Fruit fly (Drosophila melanogaster) whole organism, embryonic: ENCODE measurements around the gene CG34126.
A peak's percentile ranks its signal among the peaks of the same experiment; 100 is the strongest.

Experiments
- Awh ChIP-seq: fragments of 200-800 bp; sonication (Bioruptor generic); IDR thresholded peaks from 2 replicates; pipeline ENCODE4, ENCODE4 v1.3.6; 2022; ENCODE audit warnings: missing biosample characterization, missing genetic modification characterization
- B-H2 ChIP-seq: fragments of 200-800 bp; sonication (Bioruptor generic); optimal IDR thresholded peaks from 2 replicates; lab custom pipeline; 2018; ENCODE audit warnings: missing biosample characterization, mild to moderate bottlenecking, missing genetic modification characterization
- CG10543 ChIP-seq: fragments of 200-800 bp; sonication (Bioruptor generic); optimal IDR thresholded peaks from 3 replicates; lab custom pipeline; 2017; ENCODE audit warnings: missing biosample characterization, mild to moderate bottlenecking, missing genetic modification characterization, moderate library complexity
- CG10979 ChIP-seq: fragments of 200-800 bp; sonication (Bioruptor generic); optimal IDR thresholded peaks from 2 replicates; lab custom pipeline; 2018; ENCODE audit warnings: missing biosample characterization, mild to moderate bottlenecking, missing genetic modification characterization, moderate library complexity
- CG12236 ChIP-seq: fragments of 200-800 bp; sonication (Bioruptor generic); optimal IDR thresholded peaks from 2 replicates; lab custom pipeline; 2016; ENCODE audit warnings: missing biosample characterization, missing genetic modification characterization
- CG13624 ChIP-seq: fragments of 200-800 bp; sonication (Bioruptor generic); optimal IDR thresholded peaks from 2 replicates; lab custom pipeline; 2016; ENCODE audit warnings: missing biosample characterization, missing genetic modification characterization
- CG14014 ChIP-seq: fragments of 200-800 bp; sonication (Bioruptor generic); IDR thresholded peaks from 2 replicates; pipeline ENCODE4 v1.3.6; 2022; ENCODE audit warnings: missing biosample characterization, missing genetic modification characterization
- CG1529 ChIP-seq: fragments of 200-800 bp; sonication (Bioruptor generic); optimal IDR thresholded peaks from 3 replicates; lab custom pipeline; 2018; ENCODE audit warnings: missing biosample characterization, missing genetic modification characterization
- CG17385 ChIP-seq: fragments of 200-800 bp; sonication (Bioruptor generic); optimal IDR thresholded peaks from 3 replicates; lab custom pipeline; 2018; ENCODE audit warnings: missing biosample characterization, mild to moderate bottlenecking, missing genetic modification characterization
- CG18619 ChIP-seq: fragments of 200-800 bp; sonication (Bioruptor generic); optimal IDR thresholded peaks from 3 replicates; lab custom pipeline; 2017; ENCODE audit warnings: missing biosample characterization, mild to moderate bottlenecking, missing genetic modification characterization
- CG2678 ChIP-seq: fragments of 200-800 bp; sonication (Bioruptor generic); optimal IDR thresholded peaks from 3 replicates; lab custom pipeline; 2019; ENCODE audit warnings: missing biosample characterization, mild to moderate bottlenecking, missing genetic modification characterization, moderate library complexity
- CG2712 ChIP-seq: fragments of 200-800 bp; optimal IDR thresholded peaks from 3 replicates; lab custom pipeline; 2019; ENCODE audit warnings: missing biosample characterization, mild to moderate bottlenecking, missing genetic modification characterization, moderate library complexity
- CG3163 ChIP-seq: fragments of 200-800 bp; sonication (Bioruptor generic); optimal IDR thresholded peaks from 3 replicates; lab custom pipeline; 2016; ENCODE audit warnings: missing biosample characterization, missing genetic modification characterization
- CG32772 ChIP-seq: fragments of 200-800 bp; sonication (Bioruptor generic); IDR thresholded peaks from 2 replicates; pipeline ENCODE4 v1.3.6; 2022; ENCODE audit warnings: missing biosample characterization, missing genetic modification characterization
- CG4854 ChIP-seq: fragments of 200-800 bp; sonication (Bioruptor generic); optimal IDR thresholded peaks from 2 replicates; lab custom pipeline; 2016; ENCODE audit warnings: missing biosample characterization, missing genetic modification characterization, inconsistent platforms
- CG6765 ChIP-seq: fragments of 200-800 bp; sonication (Bioruptor generic); optimal IDR thresholded peaks from 3 replicates; lab custom pipeline; 2017; ENCODE audit warnings: missing biosample characterization, mild to moderate bottlenecking, missing genetic modification characterization
- CG8290 ChIP-seq, 3 experiments: fragments of 200-800 bp; sonication (Bioruptor generic); optimal IDR thresholded peaks; 2 replicates each; lab custom pipeline; 2016 to 2019; ENCODE audit warnings: missing biosample characterization in 3 of 3, missing genetic modification characterization in 3 of 3, mild to moderate bottlenecking in 2 of 3, moderate library complexity in 1 of 3
- CG9215 ChIP-seq: fragments of 200-800 bp; sonication (Bioruptor generic); IDR thresholded peaks from 2 replicates; pipeline ENCODE4 v1.3.6; 2022; ENCODE audit warnings: missing biosample characterization, missing genetic modification characterization
- Dek ChIP-seq: fragments of 200-800 bp; sonication (Bioruptor generic); optimal IDR thresholded peaks from 3 replicates; lab custom pipeline; 2019; ENCODE audit warnings: missing biosample characterization, mild to moderate bottlenecking, missing genetic modification characterization, moderate library complexity
- Dip3 ChIP-seq: fragments of 200-800 bp; sonication (Bioruptor generic); optimal IDR thresholded peaks from 3 replicates; lab custom pipeline; 2016; ENCODE audit warnings: missing biosample characterization, missing genetic modification characterization
- Doc3 ChIP-seq: fragments of 200-800 bp; sonication (Bioruptor generic); IDR thresholded peaks from 3 replicates; pipeline ENCODE4 v1.3.6; 2022; ENCODE audit warnings: missing biosample characterization, missing genetic modification characterization; ENCODE audit not compliant: partially characterized antibody
- Drgx ChIP-seq: fragments of 200-800 bp; sonication (Bioruptor generic); IDR thresholded peaks from 2 replicates; pipeline ENCODE4 v1.3.6; 2022; ENCODE audit warnings: missing biosample characterization, missing genetic modification characterization
- Fer3 ChIP-seq: fragments of 200-800 bp; sonication (Bioruptor generic); optimal IDR thresholded peaks from 2 replicates; lab custom pipeline; 2018; ENCODE audit warnings: missing biosample characterization, mild to moderate bottlenecking, missing genetic modification characterization, moderate library complexity
- HHEX ChIP-seq: fragments of 200-800 bp; sonication (Bioruptor generic); optimal IDR thresholded peaks from 3 replicates; lab custom pipeline; 2017; ENCODE audit warnings: missing biosample characterization, mild to moderate bottlenecking, missing genetic modification characterization, missing genetic modification reagents
- Hey ChIP-seq: fragments of 200-800 bp; sonication (Bioruptor generic); optimal IDR thresholded peaks from 3 replicates; lab custom pipeline; 2018; ENCODE audit warnings: missing biosample characterization, mild to moderate bottlenecking, missing genetic modification characterization
- Hr51 ChIP-seq, 2 experiments: fragments of 200-800 bp; sonication (Bioruptor generic); optimal IDR thresholded peaks; 2 replicates in 1 of 2; 3 replicates in 1 of 2; lab custom pipeline; 2016 to 2018; ENCODE audit warnings: missing biosample characterization in 2 of 2, missing genetic modification characterization in 2 of 2, mild to moderate bottlenecking in 1 of 2, moderate library complexity in 1 of 2
- Mad ChIP-seq: fragments of 200-800 bp; sonication (Bioruptor generic); optimal IDR thresholded peaks from 2 replicates; lab custom pipeline; 2016; ENCODE audit warnings: missing biosample characterization, missing genetic modification characterization
- Pdp1 ChIP-seq, 2 experiments: fragments of 200-800 bp; sonication (Bioruptor generic); optimal IDR thresholded peaks; 3 replicates each; lab custom pipeline; 2016; ENCODE audit warnings: missing biosample characterization in 2 of 2, missing genetic modification characterization in 2 of 2, mild to moderate bottlenecking in 1 of 2, moderate library complexity in 1 of 2
- Rfx ChIP-seq: fragments of 200-800 bp; sonication (Bioruptor generic); IDR thresholded peaks from 2 replicates; pipeline ENCODE4 v1.3.6; 2022; ENCODE audit warnings: missing biosample characterization, missing genetic modification characterization
- Sox102F ChIP-seq: fragments of 200-800 bp; sonication (Bioruptor generic); optimal IDR thresholded peaks from 2 replicates; lab custom pipeline; 2018; ENCODE audit warnings: missing biosample characterization, mild to moderate bottlenecking, missing genetic modification characterization, moderate library complexity
- Sry-β ChIP-seq: fragments of 200-800 bp; sonication (Bioruptor generic); optimal IDR thresholded peaks from 2 replicates; lab custom pipeline; 2018; ENCODE audit warnings: missing biosample characterization, mild to moderate bottlenecking, missing genetic modification characterization, moderate library complexity
- Ssrp ChIP-seq: fragments of 200-800 bp; sonication (Bioruptor generic); optimal IDR thresholded peaks from 2 replicates; lab custom pipeline; 2018; ENCODE audit warnings: missing biosample characterization, mild to moderate bottlenecking, missing genetic modification characterization, moderate library complexity
- Xrp1 ChIP-seq: fragments of 200-800 bp; sonication (Bioruptor generic); IDR thresholded peaks from 2 replicates; pipeline ENCODE4 v1.3.6; 2022; ENCODE audit warnings: missing biosample characterization, missing genetic modification characterization
- abd-A ChIP-seq: fragments of 200-800 bp; sonication (Bioruptor generic); optimal IDR thresholded peaks from 3 replicates; lab custom pipeline; 2019; ENCODE audit warnings: missing biosample characterization, mild to moderate bottlenecking, missing genetic modification characterization, moderate library complexity
- ac ChIP-seq: fragments of 200-800 bp; sonication (Bioruptor generic); optimal IDR thresholded peaks from 3 replicates; lab custom pipeline; 2017; ENCODE audit warnings: missing biosample characterization, mild to moderate bottlenecking, missing genetic modification characterization
- cad ChIP-seq: fragments of >200 bp; optimal IDR thresholded peaks from 2 replicates; lab custom pipeline; 2017; ENCODE audit warnings: missing biosample characterization, missing genetic modification characterization
- dmrt99B ChIP-seq: fragments of 200-800 bp; sonication (Bioruptor generic); optimal IDR thresholded peaks from 2 replicates; lab custom pipeline; 2018; ENCODE audit warnings: missing biosample characterization, mild to moderate bottlenecking, missing genetic modification characterization, moderate library complexity
- gcm2 ChIP-seq: fragments of 200-800 bp; sonication (Bioruptor generic); optimal IDR thresholded peaks from 2 replicates; lab custom pipeline; 2016; ENCODE audit warnings: missing biosample characterization, missing genetic modification characterization
- gem ChIP-seq: fragments of 200-800 bp; sonication (Bioruptor generic); optimal IDR thresholded peaks from 2 replicates; lab custom pipeline; 2019; ENCODE audit warnings: missing biosample characterization, mild to moderate bottlenecking, missing genetic modification characterization, moderate library complexity
- grau ChIP-seq: fragments of 200-800 bp; optimal IDR thresholded peaks from 3 replicates; lab custom pipeline; 2019; ENCODE audit warnings: missing biosample characterization, mild to moderate bottlenecking, missing genetic modification characterization, moderate library complexity
- lab ChIP-seq: fragments of 200-800 bp; sonication (Bioruptor generic); optimal IDR thresholded peaks from 3 replicates; lab custom pipeline; 2017; ENCODE audit warnings: missing biosample characterization, missing genetic modification characterization, mild to moderate bottlenecking, moderate library complexity, missing genetic modification reagents
- lola ChIP-seq, 3 experiments: fragments of >200 bp in 2 of 3; fragments of 200-800 bp in 1 of 3; sonication (Bioruptor generic) in 1 of 3; optimal IDR thresholded peaks; 2 replicates each; lab custom pipeline; 2017 to 2019; ENCODE audit warnings: missing biosample characterization in 3 of 3, missing genetic modification characterization in 3 of 3, mild to moderate bottlenecking in 1 of 3, moderate library complexity in 1 of 3
- nom ChIP-seq: fragments of 200-800 bp; sonication (Bioruptor generic); optimal IDR thresholded peaks from 2 replicates; lab custom pipeline; 2017; ENCODE audit warnings: missing biosample characterization, missing genetic modification characterization, mild to moderate bottlenecking, moderate library complexity, missing genetic modification reagents
- repo ChIP-seq: fragments of 200-800 bp; sonication (Bioruptor generic); optimal IDR thresholded peaks from 2 replicates; lab custom pipeline; 2016; ENCODE audit warnings: missing biosample characterization, missing genetic modification characterization
- slbo ChIP-seq: fragments of 200-800 bp; sonication (Bioruptor generic); IDR thresholded peaks from 2 replicates; pipeline ENCODE4 v1.3.6; 2022; ENCODE audit warnings: missing biosample characterization, missing genetic modification characterization
- tgo ChIP-seq: fragments of 200-800 bp; sonication (Bioruptor generic); IDR thresholded peaks from 3 replicates; pipeline ENCODE4 v1.3.6; 2022; ENCODE audit warnings: missing biosample characterization, missing genetic modification characterization
- tx ChIP-seq: fragments of 200-800 bp; sonication (Bioruptor generic); optimal IDR thresholded peaks from 2 replicates; lab custom pipeline; 2016; ENCODE audit warnings: missing biosample characterization, missing genetic modification characterization
- z ChIP-seq: fragments of 200-800 bp; sonication (Bioruptor generic); IDR thresholded peaks from 3 replicates; pipeline ENCODE4 v1.3.6; 2022; ENCODE audit warnings: missing biosample characterization, missing genetic modification characterization

CG34126 gene

dm6 chr2L:5009306-5010030 is 28.1 kb downstream of the CG34126 start, which contains the start of gene Rtnl1 (continued):
- TF ChIP-seq CG1529 (GFP tag; lab: Kevin White, UChicago) (no peak), Dek (tag; lab: Kevin White, UChicago) (peak; percentile 57), Drgx (GFP tag; lab: Robert Waterston, UW) (no peak), Mad (GFP tag; lab: Kevin White, UChicago) (peak; percentile 35), CG4854 (GFP tag; lab: Kevin White, UChicago) (peak; percentile 2), lab (GFP tag; lab: Kevin White, UChicago) (no peak), Fer3 (tag; lab: Kevin White, UChicago) (no peak), Sry-β (peak; percentile 81), gcm2 (peak; percentile 37), HHEX (GFP tag; lab: Kevin White, UChicago) (no peak), Dip3 (peak; percentile 11), CG14014 (GFP tag; lab: Robert Waterston, UW) (no peak), CG9215 (GFP tag; lab: Robert Waterston, UW) (no peak), tgo (GFP tag; lab: Robert Waterston, UW) (no peak), CG8290 (GFP tag; optimal IDR thresholded peaks at IDR 0.05; lab: Kevin White, UChicago) (peak; percentile 51), CG8290 (tag; optimal IDR thresholded peaks at IDR 0.05; lab: Kevin White, UChicago) (peak in 1 of 2 experiments; percentile 88), CG32772 (GFP tag; lab: Robert Waterston, UW) (no peak), Hr51 (GFP tag; optimal IDR thresholded peaks at IDR 0.05; lab: Kevin White, UChicago) (peak; percentile 3 to 15), Awh (no peak), Pdp1 (GFP tag; optimal IDR thresholded peaks at IDR 0.05; lab: Kevin White, UChicago) (peak in 1 of 2 experiments; percentile 62), CG3163 (no peak), cad (no peak), abd-A (tag; lab: Kevin White, UChicago) (no peak), slbo (GFP tag; lab: Robert Waterston, UW) (peak; percentile 51; the same call in 1 of the 2 replicates), CG6765 (GFP tag; lab: Kevin White, UChicago) (no peak), Xrp1 (GFP tag; lab: Robert Waterston, UW) (no peak), dmrt99B (no peak), CG2712 (tag; lab: Kevin White, UChicago) (peak; percentile 60), CG12236 (no peak), Doc3 (GFP tag; lab: Robert Waterston, UW) (peak; percentile 80), Ssrp (tag; lab: Kevin White, UChicago) (no peak), gem (tag; lab: Kevin White, UChicago) (peak; percentile 2), CG2678 (no peak), CG13624 (peak; percentile 71), ac (GFP tag; lab: Kevin White, UChicago) (no peak), Sox102F (GFP tag; lab: Kevin White, UChicago) (no peak), nom (GFP tag; lab: Kevin White, UChicago) (peak; percentile 30), CG10543 (GFP tag; lab: Kevin White, UChicago) (peak; percentile 6), B-H2 (GFP tag; lab: Kevin White, UChicago) (peak; percentile 26), repo (GFP tag; lab: Kevin White, UChicago) (peak; percentile 26), CG10979 (tag; lab: Kevin White, UChicago) (peak; percentile 17), CG17385 (GFP tag; lab: Kevin White, UChicago) (no peak), lola (GFP tag; optimal IDR thresholded peaks at IDR 0.05; lab: Kevin White, UChicago) (no peak), CG18619 (GFP tag; lab: Kevin White, UChicago) (no peak), Rfx (GFP tag; lab: Robert Waterston, UW) (peak; percentile 50; the same call in 1 of the 2 replicates), z (GFP tag; lab: Robert Waterston, UW) (no peak), Hey (tag; lab: Kevin White, UChicago) (no peak), tx (peak; percentile 11), grau (tag; lab: Kevin White, UChicago) (peak; percentile 37)
